Fruit fly (Drosophila melanogaster) whole organism, prepupa: ENCODE measurements around the gene Pex11c.

ENCODE experiments used
- Blimp-1 ChIP-seq: fragments of 200-800 bp; sonication (Bioruptor generic); optimal IDR thresholded peaks from 3 replicates; lab custom pipeline; 2017; ENCODE audit warnings: missing biosample characterization, missing genetic modification characterization, mild to moderate bottlenecking, moderate library complexity, missing genetic modification reagents
- CG10631 ChIP-seq: fragments of 200-800 bp; sonication (Bioruptor generic); optimal IDR thresholded peaks from 2 replicates; lab custom pipeline; 2016; ENCODE audit warnings: missing biosample characterization, missing genetic modification characterization
- CG11294 ChIP-seq: fragments of 200-800 bp; sonication (Bioruptor generic); IDR thresholded peaks from 2 replicates; pipeline ENCODE4 v1.3.6; 2022; ENCODE audit warnings: missing biosample characterization, missing genetic modification characterization
- CG11762 ChIP-seq: fragments of 200-800 bp; sonication (Bioruptor generic); optimal IDR thresholded peaks from 3 replicates; lab custom pipeline; 2016; ENCODE audit warnings: missing biosample characterization, missing genetic modification characterization; ENCODE audit not compliant: insufficient read depth
- CG11902 ChIP-seq: fragments of 200-800 bp; sonication (Bioruptor generic); optimal IDR thresholded peaks from 3 replicates; lab custom pipeline; 2016; ENCODE audit warnings: missing biosample characterization, missing genetic modification characterization
- CG15336 ChIP-seq: fragments of 200-800 bp; sonication (Bioruptor generic); IDR thresholded peaks from 2 replicates; pipeline ENCODE4 v1.3.6; 2022; ENCODE audit warnings: missing biosample characterization, missing genetic modification characterization
- CG1621 ChIP-seq: fragments of 200-800 bp; sonication (Bioruptor generic); optimal IDR thresholded peaks from 3 replicates; lab custom pipeline; 2018; ENCODE audit warnings: missing biosample characterization, mild to moderate bottlenecking, missing genetic modification characterization
- CG16779 ChIP-seq: fragments of 200-800 bp; sonication (Bioruptor generic); optimal IDR thresholded peaks from 3 replicates; lab custom pipeline; 2017; ENCODE audit warnings: missing biosample characterization, mild to moderate bottlenecking, missing genetic modification characterization
- CG3032 ChIP-seq: fragments of 200-800 bp; optimal IDR thresholded peaks from 2 replicates; lab custom pipeline; 2019; ENCODE audit warnings: missing biosample characterization, mild to moderate bottlenecking, missing genetic modification characterization, moderate library complexity
- CG31627 ChIP-seq: fragments of 200-800 bp; sonication (Bioruptor generic); optimal IDR thresholded peaks from 3 replicates; lab custom pipeline; 2016; ENCODE audit warnings: missing biosample characterization, missing genetic modification characterization
- CG34406 ChIP-seq: fragments of 200-800 bp; sonication (Bioruptor generic); optimal IDR thresholded peaks from 3 replicates; lab custom pipeline; 2016; ENCODE audit warnings: missing biosample characterization, missing genetic modification characterization
- CG3919 ChIP-seq: fragments of 200-800 bp; sonication (Bioruptor generic); optimal IDR thresholded peaks from 3 replicates; lab custom pipeline; 2016; ENCODE audit warnings: missing biosample characterization, missing genetic modification characterization
- CG4318 ChIP-seq: fragments of 200-800 bp; sonication (Bioruptor generic); optimal IDR thresholded peaks from 3 replicates; lab custom pipeline; 2017; ENCODE audit warnings: missing biosample characterization, mild to moderate bottlenecking, missing genetic modification characterization
- CG6163 ChIP-seq: fragments of 200-800 bp; sonication (Bioruptor generic); IDR thresholded peaks from 3 replicates; pipeline ENCODE4 v1.3.6; 2022; ENCODE audit warnings: missing biosample characterization, missing genetic modification characterization
- CG6276 ChIP-seq: fragments of 200-800 bp; sonication (Bioruptor generic); optimal IDR thresholded peaks from 2 replicates; lab custom pipeline; 2017; ENCODE audit warnings: missing biosample characterization, mild to moderate bottlenecking, missing genetic modification characterization
- CG6792 ChIP-seq: fragments of 200-800 bp; sonication (Bioruptor generic); optimal IDR thresholded peaks from 3 replicates; lab custom pipeline; 2016; ENCODE audit warnings: missing biosample characterization, missing genetic modification characterization
- CG6854 ChIP-seq: fragments of 200-800 bp; sonication (Bioruptor generic); optimal IDR thresholded peaks from 2 replicates; lab custom pipeline; 2017; ENCODE audit warnings: missing biosample characterization, mild to moderate bottlenecking, missing genetic modification characterization
- CG7368 ChIP-seq: fragments of 200-800 bp; sonication (Bioruptor generic); optimal IDR thresholded peaks from 3 replicates; lab custom pipeline; 2016; ENCODE audit warnings: missing biosample characterization, missing genetic modification characterization
- CG8119 ChIP-seq: fragments of 200-800 bp; sonication (Bioruptor generic); IDR thresholded peaks from 3 replicates; pipeline ENCODE4 v1.3.6; 2022; ENCODE audit warnings: missing biosample characterization, missing genetic modification characterization
- CG8319 ChIP-seq: fragments of 200-800 bp; sonication (Bioruptor generic); optimal IDR thresholded peaks from 3 replicates; lab custom pipeline; 2016; ENCODE audit warnings: missing biosample characterization, missing genetic modification characterization
- CG9139 ChIP-seq: fragments of 200-800 bp; sonication (Bioruptor generic); optimal IDR thresholded peaks from 3 replicates; lab custom pipeline; 2017; ENCODE audit warnings: missing biosample characterization, mild to moderate bottlenecking, missing genetic modification characterization
- Eip75B ChIP-seq: fragments of 200-800 bp; sonication (Bioruptor generic); optimal IDR thresholded peaks from 3 replicates; lab custom pipeline; 2016; ENCODE audit warnings: missing biosample characterization, missing genetic modification characterization
- Eip78C ChIP-seq: fragments of 200-800 bp; sonication (Bioruptor generic); peaks from one replicate; lab custom pipeline; 2016; ENCODE audit warnings: missing biosample characterization, missing genetic modification characterization
- Eip93F ChIP-seq: fragments of 200-800 bp; sonication (Bioruptor generic); optimal IDR thresholded peaks from 2 replicates; lab custom pipeline; 2016; ENCODE audit warnings: missing biosample characterization, mild to moderate bottlenecking, missing genetic modification characterization
- Gug ChIP-seq: fragments of 200-800 bp; sonication (Bioruptor generic); IDR thresholded peaks from 2 replicates; pipeline ENCODE4 v1.3.6; 2022; ENCODE audit warnings: missing biosample characterization, missing genetic modification characterization
- Hr38 ChIP-seq: sonication (Bioruptor generic); optimal IDR thresholded peaks from 2 replicates; lab custom pipeline; 2016; ENCODE audit warnings: missing biosample characterization, missing genetic modification characterization
- Hr4 ChIP-seq: fragments of 200-800 bp; sonication (Bioruptor generic); optimal IDR thresholded peaks from 3 replicates; lab custom pipeline; 2016; ENCODE audit warnings: missing biosample characterization, missing genetic modification characterization
- Lpt ChIP-seq: fragments of 200-800 bp; sonication (Bioruptor generic); optimal IDR thresholded peaks from 3 replicates; lab custom pipeline; 2016; ENCODE audit warnings: missing biosample characterization, missing genetic modification characterization
- Met ChIP-seq: fragments of 200-800 bp; sonication (Bioruptor generic); optimal IDR thresholded peaks from 3 replicates; lab custom pipeline; 2016; ENCODE audit warnings: missing biosample characterization, missing genetic modification characterization
- OdsH ChIP-seq: fragments of 200-800 bp; sonication (Bioruptor generic); optimal IDR thresholded peaks from 3 replicates; lab custom pipeline; 2016; ENCODE audit warnings: missing biosample characterization, missing genetic modification characterization
- Smox ChIP-seq: fragments of 200-800 bp; sonication (Bioruptor generic); optimal IDR thresholded peaks from 3 replicates; lab custom pipeline; 2016; ENCODE audit warnings: missing biosample characterization, missing genetic modification characterization
- Sox102F ChIP-seq: fragments of 200-800 bp; sonication (Bioruptor generic); optimal IDR thresholded peaks from 2 replicates; lab custom pipeline; 2016; ENCODE audit warnings: missing biosample characterization, mild to moderate bottlenecking, missing genetic modification characterization
- Sox15 ChIP-seq: fragments of 200-800 bp; sonication (Bioruptor generic); optimal IDR thresholded peaks from 3 replicates; lab custom pipeline; 2016; ENCODE audit warnings: missing biosample characterization, missing genetic modification characterization
- acj6 ChIP-seq: fragments of 200-800 bp; sonication (Bioruptor generic); optimal IDR thresholded peaks from 3 replicates; lab custom pipeline; 2016; ENCODE audit warnings: missing biosample characterization, missing genetic modification characterization
- cyc ChIP-seq: fragments of 200-800 bp; sonication (Bioruptor generic); optimal IDR thresholded peaks from 3 replicates; lab custom pipeline; 2016; ENCODE audit warnings: missing biosample characterization, missing genetic modification characterization
- dac ChIP-seq: fragments of 200-800 bp; sonication (Bioruptor generic); optimal IDR thresholded peaks from 2 replicates; lab custom pipeline; 2017; ENCODE audit warnings: missing biosample characterization, mild to moderate bottlenecking, missing genetic modification characterization
- dsx ChIP-seq: fragments of 200-800 bp; optimal IDR thresholded peaks from 3 replicates; lab custom pipeline; 2019; ENCODE audit warnings: missing biosample characterization, mild to moderate bottlenecking, missing genetic modification characterization, moderate library complexity; ENCODE audit not compliant: poor library complexity, severe bottlenecking
- fd59A ChIP-seq: fragments of 200-800 bp; sonication (Bioruptor generic); optimal IDR thresholded peaks from 2 replicates; lab custom pipeline; 2017; ENCODE audit warnings: missing biosample characterization, mild to moderate bottlenecking, missing genetic modification characterization, missing genetic modification reagents
- fd85E ChIP-seq: fragments of 200-800 bp; sonication (Bioruptor generic); optimal IDR thresholded peaks from 3 replicates; lab custom pipeline; 2016; ENCODE audit warnings: missing biosample characterization, missing genetic modification characterization
- fkh ChIP-seq: fragments of 200-800 bp; sonication (Bioruptor generic); optimal IDR thresholded peaks from 3 replicates; lab custom pipeline; 2017; ENCODE audit warnings: missing biosample characterization, mild to moderate bottlenecking, missing genetic modification characterization, moderate library complexity
- net ChIP-seq: fragments of 200-800 bp; sonication (Bioruptor generic); optimal IDR thresholded peaks from 3 replicates; lab custom pipeline; 2016; ENCODE audit warnings: missing biosample characterization, missing genetic modification characterization
- pdm3 ChIP-seq: fragments of 200-800 bp; sonication (Bioruptor generic); optimal IDR thresholded peaks from 3 replicates; lab custom pipeline; 2016; ENCODE audit warnings: missing biosample characterization, missing genetic modification characterization
- svp ChIP-seq: fragments of 200-800 bp; sonication (Bioruptor generic); peaks from one replicate; lab custom pipeline; 2016; ENCODE audit warnings: missing biosample characterization, missing genetic modification characterization
- topi ChIP-seq: fragments of 200-800 bp; sonication (Bioruptor generic); optimal IDR thresholded peaks from 3 replicates; lab custom pipeline; 2016; ENCODE audit warnings: missing biosample characterization, missing genetic modification characterization
- vri ChIP-seq: fragments of 200-800 bp; sonication (Bioruptor generic); optimal IDR thresholded peaks from 3 replicates; lab custom pipeline; 2016; ENCODE audit warnings: missing biosample characterization, mild to moderate bottlenecking, missing genetic modification characterization

Gene Pex11c

DNA sequence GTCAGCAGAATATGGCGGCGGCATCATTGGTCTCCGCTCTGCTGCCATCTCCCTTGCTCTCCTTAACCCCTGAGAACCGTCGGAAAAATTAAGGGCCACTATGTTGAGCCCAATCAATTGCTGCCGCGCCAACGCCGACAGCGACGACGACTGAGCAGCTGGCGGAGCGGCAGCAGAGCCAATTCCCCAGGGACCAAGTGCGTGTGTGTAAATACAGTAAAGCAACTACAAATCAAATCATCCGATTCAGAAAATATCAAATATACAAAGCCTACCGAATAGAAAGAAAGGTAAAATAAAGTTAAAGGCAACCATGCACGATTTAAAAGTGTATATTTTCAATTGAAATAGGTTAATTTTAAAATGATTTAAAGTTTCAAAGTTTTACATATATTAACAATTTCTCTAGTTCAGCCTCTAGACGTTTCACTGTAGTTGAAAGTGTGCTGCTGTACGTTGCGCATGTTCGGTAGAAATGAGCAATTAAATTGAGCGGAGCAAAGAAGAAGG, 46.4 kb upstream of the Pex11c start (continued):
- peak; percentile 84 for TF ChIP-seq svp (GFP tag; lab: Kevin White, UChicago)
- TF ChIP-seq CG3032 = peak; percentile 16
- no peak for TF ChIP-seq CG6792 (GFP tag; lab: Kevin White, UChicago)
- no peak for TF ChIP-seq CG11762
- no peak for TF ChIP-seq Blimp-1 (GFP tag; lab: Kevin White, UChicago)
- TF ChIP-seq CG34406 (GFP tag; lab: Kevin White, UChicago) = no peak
- TF ChIP-seq Eip75B (GFP tag; lab: Kevin White, UChicago) = peak; percentile 40
- peak; percentile 25 for TF ChIP-seq Smox (GFP tag; lab: Kevin White, UChicago)
- no peak for TF ChIP-seq CG8119 (GFP tag; lab: Robert Waterston, UW)
- no peak for TF ChIP-seq CG7368 (GFP tag; lab: Kevin White, UChicago)
- TF ChIP-seq Gug (GFP tag; lab: Robert Waterston, UW) = no peak
- peak; percentile 23 for TF ChIP-seq OdsH (GFP tag; lab: Kevin White, UChicago)
- no peak for TF ChIP-seq CG6854 (GFP tag; lab: Kevin White, UChicago)
- TF ChIP-seq topi (GFP tag; lab: Kevin White, UChicago) = peak; percentile 43
- TF ChIP-seq CG6163 (GFP tag; lab: Robert Waterston, UW) = peak; percentile 50; the same call in 1 of the 3 replicates
- TF ChIP-seq cyc (GFP tag; lab: Kevin White, UChicago) = peak; percentile 39
- TF ChIP-seq fkh = peak; percentile 21
- TF ChIP-seq, all 60 proteins: peak for 28

DNA sequence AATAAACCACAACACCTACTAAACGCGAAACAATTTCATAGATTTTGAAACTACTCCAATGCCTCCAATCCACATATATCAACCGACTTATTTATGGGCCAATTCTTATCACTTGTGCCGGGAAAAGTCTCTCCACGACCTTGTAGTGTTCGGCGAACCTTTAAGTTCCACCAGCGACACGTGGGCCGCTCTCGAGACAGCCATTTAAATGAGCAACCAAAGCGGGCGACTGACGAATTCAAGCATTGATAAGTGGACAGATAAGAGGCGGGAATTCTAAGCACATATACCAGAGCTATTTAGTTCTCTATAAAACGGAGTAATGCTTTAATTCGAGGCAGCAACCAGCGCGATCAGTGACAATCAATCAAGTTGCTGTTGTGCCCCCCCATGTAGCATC, 45.4 kb upstream of the Pex11c start:
- no peak for TF ChIP-seq Smox (GFP tag; lab: Kevin White, UChicago)
- TF ChIP-seq Sox15 (GFP tag; lab: Kevin White, UChicago) = no peak
- TF ChIP-seq fd85E (GFP tag; lab: Kevin White, UChicago) = no peak

DNA sequence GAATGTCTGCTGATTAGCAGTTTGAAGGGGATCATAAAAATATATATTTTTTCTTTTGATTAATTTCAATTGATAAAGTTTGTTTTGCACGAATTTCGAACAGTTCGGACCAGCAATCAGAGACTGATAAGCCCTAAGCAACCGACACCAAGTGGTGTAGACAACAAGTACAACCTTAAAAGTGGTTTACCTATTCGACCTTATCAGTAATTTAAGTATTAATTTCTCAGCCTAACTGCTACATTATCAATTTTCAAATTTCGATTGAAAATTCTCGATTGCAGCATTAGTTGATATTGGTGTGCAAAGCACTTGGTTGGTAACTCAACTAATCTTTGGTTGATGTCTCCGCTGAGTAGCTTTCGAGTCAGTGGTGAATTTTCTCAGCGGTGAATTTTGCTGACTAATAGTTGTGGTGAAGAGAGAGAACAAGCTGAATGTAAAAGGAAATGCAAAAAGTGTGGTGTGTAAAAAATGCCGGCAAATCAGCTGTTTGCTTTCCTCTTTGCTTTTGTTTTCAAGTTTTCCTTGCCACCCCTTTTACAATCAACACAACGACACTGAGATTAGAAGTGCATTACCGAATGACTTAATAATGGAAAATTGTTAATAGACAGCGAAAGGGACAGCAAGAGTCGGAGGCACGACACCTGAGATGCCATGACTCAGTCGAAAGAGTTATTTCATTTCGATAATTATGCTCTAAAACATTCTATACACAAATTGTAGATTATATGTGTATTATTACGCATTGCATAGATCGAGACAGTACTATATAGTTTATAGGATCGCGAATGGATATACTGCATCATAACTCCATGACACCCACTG, 43.3 kb upstream of the Pex11c start:
- no peak for TF ChIP-seq pdm3 (GFP tag; lab: Kevin White, UChicago)
- peak; percentile 4 for TF ChIP-seq CG6854 (GFP tag; lab: Kevin White, UChicago)
- peak; percentile 31 for TF ChIP-seq CG16779 (tag; lab: Kevin White, UChicago)
- TF ChIP-seq topi (GFP tag; lab: Kevin White, UChicago) = peak; percentile 27
- TF ChIP-seq net (GFP tag; lab: Kevin White, UChicago) = no peak
- TF ChIP-seq CG7368 (GFP tag; lab: Kevin White, UChicago) = no peak
- no peak for TF ChIP-seq CG1621 (tag; lab: Kevin White, UChicago)
- no peak for TF ChIP-seq CG11902
- TF ChIP-seq CG6792 (GFP tag; lab: Kevin White, UChicago) = no peak
- no peak for TF ChIP-seq fd85E (GFP tag; lab: Kevin White, UChicago)
- peak; percentile 5 for TF ChIP-seq Hr4
- no peak for TF ChIP-seq CG31627 (GFP tag; lab: Kevin White, UChicago)
- peak; percentile 29 for TF ChIP-seq Sox102F (GFP tag; lab: Kevin White, UChicago)
- no peak for TF ChIP-seq acj6 (GFP tag; lab: Kevin White, UChicago)
- TF ChIP-seq Lpt = no peak
- no peak for TF ChIP-seq Met (GFP tag; lab: Kevin White, UChicago)
- TF ChIP-seq CG10631 (GFP tag; lab: Kevin White, UChicago) = no peak
- peak; percentile 21 for TF ChIP-seq dsx
- TF ChIP-seq CG3919 (GFP tag; lab: Kevin White, UChicago) = peak; percentile 27
- no peak for TF ChIP-seq CG11294
- TF ChIP-seq svp (GFP tag; lab: Kevin White, UChicago) = no peak
- TF ChIP-seq vri (GFP tag; lab: Kevin White, UChicago) = peak; percentile 82
- TF ChIP-seq CG11762 = no peak
- TF ChIP-seq OdsH (GFP tag; lab: Kevin White, UChicago) = no peak
- TF ChIP-seq CG8319 (GFP tag; lab: Kevin White, UChicago) = no peak
- no peak for TF ChIP-seq Sox15 (GFP tag; lab: Kevin White, UChicago)
- no peak for TF ChIP-seq dac (GFP tag; lab: Kevin White, UChicago)
- no peak for TF ChIP-seq CG9139
- TF ChIP-seq CG6276 = no peak
- no peak for TF ChIP-seq Eip93F (GFP tag; lab: Kevin White, UChicago)
- no peak for TF ChIP-seq fd59A (GFP tag; lab: Kevin White, UChicago)
- peak; percentile 39; the same call in 1 of the 2 replicates for TF ChIP-seq CG15336 (GFP tag; lab: Robert Waterston, UW)
- TF ChIP-seq CG4318 = no peak
- TF ChIP-seq Gug (GFP tag; lab: Robert Waterston, UW) = no peak
- TF ChIP-seq CG8119 (GFP tag; lab: Robert Waterston, UW) = peak; percentile 64; the same call in 2 of the 3 replicates
- TF ChIP-seq Eip78C (GFP tag; lab: Kevin White, UChicago) = peak; percentile 50
- no peak for TF ChIP-seq Hr38
